Worm (Caenorhabditis elegans): ENCODE results near the gene sdz-36.

DNA sequence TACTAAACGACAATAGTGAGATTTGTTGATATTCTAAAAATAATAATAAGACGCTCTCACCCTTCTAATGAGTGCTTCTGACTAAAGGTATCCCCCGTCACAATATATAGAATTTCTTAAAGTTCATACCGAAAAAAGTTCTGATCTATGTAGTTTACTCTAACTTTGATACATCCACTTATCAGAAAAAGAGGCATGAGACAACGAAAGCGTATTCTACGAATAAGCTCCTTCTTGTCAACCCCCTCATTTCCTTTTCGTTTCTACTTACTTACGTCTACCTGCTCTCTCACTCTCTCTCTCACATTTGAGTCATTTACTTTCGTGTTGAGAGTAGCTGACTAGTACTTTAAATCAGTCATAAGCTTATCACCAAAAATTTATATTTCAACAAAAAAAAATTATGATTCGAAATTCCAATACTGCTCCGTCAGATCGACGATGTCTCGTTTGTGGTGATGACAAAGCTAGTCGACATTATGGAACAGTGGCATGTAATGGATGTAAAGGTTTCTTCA is 34.8 kb downstream of the sdz-36 start:
- TF ChIP-seq skn-1 (tag; optimal IDR thresholded peaks at IDR 0.05) (no peak), efl-1 (optimal IDR thresholded peaks at IDR 0.05) (no peak), efl-1 (GFP tag; optimal IDR thresholded peaks at IDR 0.05 in 1 of 2) (no peak), ztf-11 (tag; optimal IDR thresholded peaks at IDR 0.05) (no peak), ceh-82 (tag; optimal IDR thresholded peaks at IDR 0.05) (no peak), nhr-90 (tag; optimal IDR thresholded peaks at IDR 0.05; ENCODE audit: poor library complexity) (no peak), nhr-77 (tag; optimal IDR thresholded peaks at IDR 0.05) (no peak), snpc-4 (tag; optimal IDR thresholded peaks at IDR 0.05) (no peak), pqm-1 (tag; optimal IDR thresholded peaks at IDR 0.05) (no peak), sptf-1 (tag; optimal IDR thresholded peaks at IDR 0.05) (no peak)

Measured in whole organism, L1 larva.